Worm (Caenorhabditis elegans) whole organism, young adult: ENCODE results near the gene R01B10.3.

ENCODE experiments used
- D2030.7 ChIP-seq: fragments of 200-800 bp; sonication (Bioruptor generic); IDR thresholded peaks from 2 replicates; pipeline ENCODE4 v1.3.6; 2022; ENCODE audit warnings: missing genetic modification reagents, missing genetic modification characterization, missing compliant biosample characterization
- F22D6.2 ChIP-seq: sonication (generic microtip); optimal IDR thresholded peaks from 2 replicates; lab custom pipeline; 2016; ENCODE audit warnings: mild to moderate bottlenecking, missing genetic modification characterization, missing compliant biosample characterization
- F55B11.4 ChIP-seq: sonication (generic microtip); optimal IDR thresholded peaks from 2 replicates; lab custom pipeline; 2016; ENCODE audit warnings: missing compliant biosample characterization, missing genetic modification characterization, borderline replicate concordance; ENCODE audit not compliant: insufficient read depth
- F57C9.4 ChIP-seq: sonication (generic microtip); optimal IDR thresholded peaks from 2 replicates; lab custom pipeline; 2017; ENCODE audit warnings: mild to moderate bottlenecking, missing genetic modification characterization, missing compliant biosample characterization
- K11D2.4 ChIP-seq: fragments of 200-800 bp; sonication (Bioruptor generic); IDR thresholded peaks from 2 replicates; pipeline ENCODE4 v1.3.6; 2022; ENCODE audit warnings: missing genetic modification reagents, missing genetic modification characterization, missing compliant biosample characterization
- K12H6.12 ChIP-seq: fragments of 200-800 bp; sonication (Bioruptor generic); optimal IDR thresholded peaks from 2 replicates; lab custom pipeline; 2018; ENCODE audit warnings: mild to moderate bottlenecking, missing genetic modification characterization, missing compliant biosample characterization
- T07F8.4 ChIP-seq: sonication (generic microtip); optimal IDR thresholded peaks from 2 replicates; lab custom pipeline; 2016; ENCODE audit warnings: mild to moderate bottlenecking, missing genetic modification characterization, moderate library complexity, missing compliant biosample characterization
- T26A5.8 ChIP-seq: sonication (generic microtip); optimal IDR thresholded peaks from 2 replicates; lab custom pipeline; 2016; ENCODE audit warnings: missing genetic modification characterization, missing compliant biosample characterization
- Y53G8AR.9 ChIP-seq: fragments of 200-800 bp; sonication (Bioruptor generic); conservative IDR thresholded peaks from 2 replicates; pipeline ENCODE4 v1.3.6; 2022; ENCODE audit warnings: missing genetic modification reagents, missing genetic modification characterization, missing compliant biosample characterization
- Y56A3A.18 ChIP-seq: fragments of 200-800 bp; sonication (Bioruptor generic); IDR thresholded peaks from 2 replicates; pipeline ENCODE4 v1.3.6; 2022; ENCODE audit warnings: missing genetic modification reagents, missing genetic modification characterization, missing compliant biosample characterization
- Y79H2A.3 ChIP-seq: fragments of 200-800 bp; sonication (Bioruptor generic); conservative IDR thresholded peaks from 2 replicates; pipeline ENCODE4 v1.3.6; 2022; ENCODE audit warnings: missing genetic modification reagents, missing genetic modification characterization, missing compliant biosample characterization
- Y95B8A.8 ChIP-seq: fragments of 200-800 bp; sonication (Bioruptor generic); IDR thresholded peaks from 2 replicates; pipeline ENCODE4 v1.3.6; 2022; ENCODE audit warnings: missing genetic modification reagents, missing genetic modification characterization, missing compliant biosample characterization
- ZK185.1 ChIP-seq: sonication (generic microtip); optimal IDR thresholded peaks from 2 replicates; lab custom pipeline; 2016; ENCODE audit warnings: mild to moderate bottlenecking, missing genetic modification characterization, missing compliant biosample characterization; ENCODE audit not compliant: poor library complexity, severe bottlenecking
- attf-3 ChIP-seq: fragments of 200-800 bp; sonication (Bioruptor generic); conservative IDR thresholded peaks from 2 replicates; pipeline ENCODE4 v1.3.6; 2022; ENCODE audit warnings: missing genetic modification reagents, missing genetic modification characterization, missing compliant biosample characterization
- ccch-3 ChIP-seq: fragments of 200-800 bp; sonication (Bioruptor generic); optimal IDR thresholded peaks from 2 replicates; lab custom pipeline; 2018; ENCODE audit warnings: mild to moderate bottlenecking, missing genetic modification characterization, missing compliant biosample characterization
- cebp-1 ChIP-seq, 2 experiments: fragments of 200-800 bp in 1 of 2; sonication (Bioruptor generic) in 1 of 2; sonication (generic microtip) in 1 of 2; IDR thresholded peaks in 1 of 2; optimal IDR thresholded peaks in 1 of 2; 2 replicates each; pipeline versions ENCODE4 v1.3.6 to Lab custom; 2017 to 2022; ENCODE audit warnings: missing compliant biosample characterization in 2 of 2, missing genetic modification characterization in 2 of 2, mild to moderate bottlenecking in 1 of 2, missing genetic modification reagents in 1 of 2, moderate library complexity in 1 of 2
- ceh-79 ChIP-seq: sonication (generic microtip); optimal IDR thresholded peaks from 2 replicates; lab custom pipeline; 2017; ENCODE audit warnings: mild to moderate bottlenecking, missing genetic modification characterization, missing compliant biosample characterization
- chd-7 ChIP-seq: sonication (generic microtip); optimal IDR thresholded peaks from 2 replicates; lab custom pipeline; 2016; ENCODE audit warnings: mild to moderate bottlenecking, missing genetic modification characterization, moderate library complexity, missing compliant biosample characterization
- egl-44 ChIP-seq: fragments of 200-800 bp; sonication (Bioruptor generic); IDR thresholded peaks from 2 replicates; pipeline ENCODE4 v1.3.6; 2022; ENCODE audit warnings: missing genetic modification reagents, missing genetic modification characterization, missing compliant biosample characterization
- hlh-26 ChIP-seq: fragments of 200-800 bp; sonication (Bioruptor generic); conservative IDR thresholded peaks from 2 replicates; pipeline ENCODE4 v1.3.6; 2022; ENCODE audit warnings: missing genetic modification reagents, missing genetic modification characterization, missing compliant biosample characterization
- hmg-1.2 ChIP-seq: fragments of 200-800 bp; sonication (Bioruptor generic); IDR thresholded peaks from 2 replicates; pipeline ENCODE4 v1.3.6; 2022; ENCODE audit warnings: missing genetic modification reagents, missing genetic modification characterization, missing compliant biosample characterization
- hmg-20 ChIP-seq: fragments of 200-800 bp; sonication (Bioruptor generic); IDR thresholded peaks from 2 replicates; pipeline ENCODE4 v1.3.6; 2022; ENCODE audit warnings: missing genetic modification reagents, missing genetic modification characterization, missing compliant biosample characterization
- let-607 ChIP-seq, 2 experiments: fragments of 200-800 bp in 1 of 2; sonication (Bioruptor generic) in 1 of 2; sonication (generic microtip) in 1 of 2; optimal IDR thresholded peaks; 2 replicates each; lab custom pipeline; 2016 to 2018; ENCODE audit warnings: mild to moderate bottlenecking in 2 of 2, missing compliant biosample characterization in 2 of 2, missing genetic modification characterization in 2 of 2, moderate library complexity in 2 of 2, missing genotype in 1 of 2
- lin-26 ChIP-seq: fragments of 200-800 bp; sonication (Bioruptor generic); IDR thresholded peaks from 2 replicates; pipeline ENCODE4 v1.3.6; 2022; ENCODE audit warnings: missing genetic modification reagents, missing genetic modification characterization, missing compliant biosample characterization
- lin-40 ChIP-seq: sonication (generic microtip); optimal IDR thresholded peaks from 2 replicates; lab custom pipeline; 2016; ENCODE audit warnings: missing genetic modification characterization, mild to moderate bottlenecking, missing compliant biosample characterization, missing genotype, missing genetic modification reagents
- lir-1 ChIP-seq: fragments of 200-800 bp; sonication (Bioruptor generic); conservative IDR thresholded peaks from 2 replicates; pipeline ENCODE4 v1.3.6; 2022; ENCODE audit warnings: missing genetic modification reagents, missing genetic modification characterization, missing compliant biosample characterization
- lsy-27 ChIP-seq: sonication (generic microtip); optimal IDR thresholded peaks from 2 replicates; lab custom pipeline; 2017; ENCODE audit warnings: missing genetic modification characterization, mild to moderate bottlenecking, missing compliant biosample characterization, antibody characterized with exemption, missing genotype, borderline replicate concordance; ENCODE audit not compliant: insufficient read depth
- madf-6 ChIP-seq: fragments of 200-800 bp; sonication (Bioruptor generic); IDR thresholded peaks from 2 replicates; pipeline ENCODE4 v1.3.6; 2022; ENCODE audit warnings: missing genetic modification reagents, missing genetic modification characterization, missing compliant biosample characterization
- mcd-1 ChIP-seq: fragments of 200-800 bp; sonication (Bioruptor generic); IDR thresholded peaks from 2 replicates; pipeline ENCODE4 v1.3.6; 2022; ENCODE audit warnings: missing genetic modification reagents, missing genetic modification characterization, missing compliant biosample characterization
- nfya-1 ChIP-seq: sonication (generic microtip); optimal IDR thresholded peaks from 2 replicates; lab custom pipeline; 2017; ENCODE audit warnings: antibody characterized with exemption, missing compliant biosample characterization, missing genetic modification characterization, borderline replicate concordance; ENCODE audit not compliant: insufficient read depth
- nhr-120 ChIP-seq: fragments of 200-800 bp; sonication (Bioruptor generic); IDR thresholded peaks from 2 replicates; pipeline ENCODE4 v1.3.6; 2022; ENCODE audit warnings: missing genetic modification characterization, missing compliant biosample characterization
- nhr-179 ChIP-seq: sonication (generic microtip); optimal IDR thresholded peaks from 2 replicates; lab custom pipeline; 2016; ENCODE audit warnings: mild to moderate bottlenecking, missing genetic modification characterization, missing compliant biosample characterization
- rcor-1 ChIP-seq: fragments of 200-800 bp; sonication (Bioruptor generic); IDR thresholded peaks from 2 replicates; pipeline ENCODE4 v1.3.6; 2022; ENCODE audit warnings: missing genetic modification reagents, missing genetic modification characterization, missing compliant biosample characterization
- rec-8 ChIP-seq, 2 experiments: sonication (generic microtip); optimal IDR thresholded peaks; 2 replicates each; lab custom pipeline; 2016; ENCODE audit warnings: mild to moderate bottlenecking in 2 of 2, missing genetic modification characterization in 2 of 2, missing genetic modification reagents in 2 of 2, missing genotype in 2 of 2, missing biosample characterization in 1 of 2, missing compliant biosample characterization in 1 of 2, moderate library complexity in 1 of 2
- snpc-1.1 ChIP-seq: sonication (generic microtip); optimal IDR thresholded peaks from 2 replicates; lab custom pipeline; 2017; ENCODE audit warnings: missing genetic modification characterization, mild to moderate bottlenecking, missing compliant biosample characterization, antibody characterized with exemption, moderate library complexity, missing genotype, missing genetic modification reagents; ENCODE audit not compliant: insufficient read depth
- snpc-4 ChIP-seq, 5 experiments: fragments of 150-350 bp in 1 of 5; sonication (generic microtip) in 4 of 5; optimal IDR thresholded peaks; 2 replicates each; lab custom pipeline; 2014 to 2018; ENCODE audit warnings: missing genetic modification characterization in 5 of 5, missing biosample characterization in 3 of 5, antibody characterized with exemption in 2 of 5, mild to moderate bottlenecking in 2 of 5, missing compliant biosample characterization in 2 of 5, missing genotype in 2 of 5, moderate library complexity in 2 of 5, missing genetic modification reagents in 1 of 5
- tbx-9 ChIP-seq: sonication (generic microtip); optimal IDR thresholded peaks from 2 replicates; lab custom pipeline; 2016; ENCODE audit warnings: borderline replicate concordance, missing genetic modification characterization, inconsistent platforms, missing compliant biosample characterization
- xnd-1 ChIP-seq: sonication (generic microtip); optimal IDR thresholded peaks from 2 replicates; lab custom pipeline; 2016; ENCODE audit warnings: missing genotype, missing genetic modification reagents, missing genetic modification characterization, missing compliant biosample characterization
- zfh-2 ChIP-seq: fragments of 200-800 bp; sonication (Bioruptor generic); conservative IDR thresholded peaks from 2 replicates; pipeline ENCODE4 v1.3.6; 2022; ENCODE audit warnings: missing genetic modification reagents, missing genetic modification characterization, missing compliant biosample characterization
- zim-3 ChIP-seq: sonication (generic microtip); optimal IDR thresholded peaks from 2 replicates; lab custom pipeline; 2017; ENCODE audit warnings: mild to moderate bottlenecking, missing genetic modification characterization, moderate library complexity, missing compliant biosample characterization
- ztf-25 ChIP-seq: fragments of 200-800 bp; sonication (Bioruptor generic); IDR thresholded peaks from 2 replicates; pipeline ENCODE4 v1.3.6; 2022; ENCODE audit warnings: missing genetic modification reagents, missing genetic modification characterization, missing compliant biosample characterization

Gene R01B10.3

DNA sequence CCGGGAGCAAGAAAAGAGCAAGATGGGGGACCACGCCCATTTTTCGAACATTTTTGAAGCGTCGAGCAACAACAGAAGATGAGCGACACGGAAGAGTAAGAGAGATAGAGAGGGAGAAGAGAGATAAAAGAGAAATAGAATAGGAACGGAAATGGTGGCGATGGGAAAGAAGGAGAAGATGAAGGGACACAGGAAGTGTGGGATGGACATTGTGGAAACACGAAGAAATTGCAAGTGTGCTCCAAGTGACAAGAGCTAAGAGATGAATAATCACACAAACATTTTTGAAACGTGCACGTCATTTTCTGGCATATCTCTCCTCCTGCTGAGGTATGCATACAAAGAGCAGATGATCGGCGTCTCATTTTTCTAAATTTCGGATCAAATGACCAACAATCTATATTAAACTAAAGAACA is 14.4 kb downstream of the R01B10.3 start (continued):
- TF ChIP-seq chd-7 (no peak), F22D6.2 (tag; lab: Kevin White, UChicago) (no peak), K12H6.12 (tag; lab: Kevin White, UChicago) (peak; percentile 58), zfh-2 (GFP tag; lab: Robert Waterston, UW) (peak; percentile 46), attf-3 (GFP tag; lab: Robert Waterston, UW) (no peak)
- TF ChIP-seq, all 124 proteins: peak for 6

DNA sequence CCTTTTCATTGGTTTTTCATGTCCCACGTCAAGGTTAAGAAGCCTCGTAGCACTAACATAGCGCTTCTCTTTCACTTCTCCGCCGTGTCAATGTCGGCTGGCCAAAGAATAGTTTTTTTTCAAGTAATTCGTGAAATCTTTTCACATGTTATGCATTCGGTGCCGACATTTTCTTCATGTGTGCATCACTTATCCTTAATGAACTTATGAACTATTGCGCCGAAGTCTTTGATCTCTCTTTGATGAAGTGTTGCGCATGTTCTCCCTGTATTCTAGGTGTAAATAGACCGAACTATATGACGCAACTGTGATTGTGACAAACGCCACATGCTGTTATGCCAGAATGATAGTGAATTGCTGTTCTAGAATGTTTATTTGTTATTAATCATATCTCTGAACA is 22.9 kb downstream of the R01B10.3 start:
- no peak for TF ChIP-seq zim-3 (tag; lab: Kevin White, UChicago)
- no peak for TF ChIP-seq ztf-25
- TF ChIP-seq egl-44 (GFP tag; lab: Robert Waterston, UW): no peak
- TF ChIP-seq hlh-26 (GFP tag; lab: Robert Waterston, UW): no peak
- TF ChIP-seq hmg-20 (GFP tag; lab: Robert Waterston, UW): no peak
- no peak for TF ChIP-seq F55B11.4
- TF ChIP-seq Y79H2A.3 (GFP tag; lab: Robert Waterston, UW): no peak
- no peak for TF ChIP-seq nhr-179 (tag; lab: Kevin White, UChicago)
- TF ChIP-seq Y56A3A.18 (GFP tag; lab: Robert Waterston, UW): no peak
- no peak for TF ChIP-seq T07F8.4 (tag; lab: Kevin White, UChicago)
- TF ChIP-seq F57C9.4 (tag; lab: Kevin White, UChicago): no peak
- TF ChIP-seq lir-1: no peak
- TF ChIP-seq ceh-79 (tag; lab: Kevin White, UChicago): no peak
- no peak for TF ChIP-seq T26A5.8 (tag; lab: Kevin White, UChicago)
- TF ChIP-seq nfya-1: no peak

DNA sequence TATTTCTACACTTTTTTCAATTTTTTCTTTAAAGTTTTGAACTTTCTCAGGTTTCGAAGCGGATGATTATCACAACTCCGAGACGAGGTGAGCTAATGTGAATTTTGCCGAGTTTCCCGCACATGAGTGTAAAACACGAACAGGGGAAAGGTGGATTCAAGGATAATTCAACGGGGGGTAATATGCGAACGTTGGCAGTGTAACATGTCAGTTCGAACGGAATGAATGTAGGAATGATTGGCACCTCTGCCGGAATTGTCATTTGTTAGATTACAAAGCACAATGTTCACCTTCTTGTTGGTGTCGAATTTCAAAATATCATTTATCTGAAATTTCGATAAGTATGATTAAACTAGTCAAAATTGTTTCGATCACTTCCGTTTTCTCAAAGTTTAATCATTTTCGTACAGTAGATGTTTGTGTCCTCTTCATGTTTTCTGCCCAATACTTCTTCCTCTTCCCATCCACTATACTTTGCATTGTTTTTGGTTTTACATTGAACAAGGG is 25.9 kb downstream of the R01B10.3 start, which contains the start of gene picc-1:
Gene picc-1, plus strand, starts transcription at position 51 of the 507 bp plus-strand sequence.
- TF ChIP-seq cebp-1 (GFP tag; IDR thresholded peaks at IDR 0.05; lab: Robert Waterston, UW): peak; percentile 21; the same call in 1 of the 2 replicates
- peak; percentile 7 for TF ChIP-seq cebp-1 (tag; optimal IDR thresholded peaks at IDR 0.05; lab: Kevin White, UChicago)
- TF ChIP-seq tbx-9 (tag; lab: Kevin White, UChicago): no peak
- peak; percentile 61 for TF ChIP-seq madf-6 (GFP tag; lab: Robert Waterston, UW)
- no peak for TF ChIP-seq lin-26
- no peak for TF ChIP-seq K11D2.4
- no peak for TF ChIP-seq hmg-1.2 (GFP tag; lab: Robert Waterston, UW)
- TF ChIP-seq Y56A3A.18 (GFP tag; lab: Robert Waterston, UW): 0 out of 2 replicates have a peak, but pooled peaks have one; percentile 23
- no peak for TF ChIP-seq snpc-4 (GFP tag; optimal IDR thresholded peaks at IDR 0.05; lab: Kevin White, UChicago)
- peak in 2 of 4 experiments; percentile 15 to 24 for TF ChIP-seq snpc-4 (tag; optimal IDR thresholded peaks at IDR 0.05; lab: Kevin White, UChicago)
- TF ChIP-seq D2030.7 (GFP tag; lab: Robert Waterston, UW): peak; percentile 34; the same call in 1 of the 2 replicates
- TF ChIP-seq snpc-1.1 (tag; lab: Kevin White, UChicago): no peak
- peak; percentile 84 for TF ChIP-seq Y79H2A.3 (GFP tag; lab: Robert Waterston, UW)
- peak; percentile 85; the same call in 1 of the 2 replicates for TF ChIP-seq nhr-120 (GFP tag; lab: Robert Waterston, UW)
- TF ChIP-seq lin-40 (tag; lab: Kevin White, UChicago): peak; percentile 25
- TF ChIP-seq let-607 (tag; optimal IDR thresholded peaks at IDR 0.05; lab: Kevin White, UChicago): peak in 1 of 2 experiments; percentile 5
- 0 out of 2 replicates have a peak, but pooled peaks have one; percentile 22 for TF ChIP-seq rcor-1
- TF ChIP-seq nhr-179 (tag; lab: Kevin White, UChicago): no peak
- TF ChIP-seq ZK185.1: peak; percentile 61
- peak; percentile 50 for TF ChIP-seq chd-7
- TF ChIP-seq Y53G8AR.9 (GFP tag; lab: Robert Waterston, UW): 0 out of 2 replicates have a peak, but pooled peaks have one; percentile 22
- TF ChIP-seq mcd-1 (GFP tag; lab: Robert Waterston, UW): 0 out of 2 replicates have a peak, but pooled peaks have one; percentile 29
- peak; percentile 6 for TF ChIP-seq xnd-1 (tag; lab: Kevin White, UChicago)
- TF ChIP-seq rec-8 (tag; optimal IDR thresholded peaks at IDR 0.05; lab: Kevin White, UChicago): no peak
- no peak for TF ChIP-seq lsy-27 (tag; lab: Kevin White, UChicago)
- 0 out of 2 replicates have a peak, but pooled peaks have one; percentile 51 for TF ChIP-seq Y95B8A.8 (GFP tag; lab: Robert Waterston, UW)
- no peak for TF ChIP-seq hlh-26 (GFP tag; lab: Robert Waterston, UW)
- TF ChIP-seq ccch-3 (GFP tag; lab: Kevin White, UChicago): no peak
